Fruit fly (Drosophila melanogaster) whole organism, prepupa: ENCODE measurements around the gene MP1.

ENCODE experiments used
- CG10669 ChIP-seq: fragments of 200-800 bp; sonication (Bioruptor generic); optimal IDR thresholded peaks from 3 replicates; lab custom pipeline; 2018; ENCODE audit warnings: missing biosample characterization, mild to moderate bottlenecking, missing genetic modification characterization, moderate library complexity
- CG3919 ChIP-seq: fragments of 200-800 bp; sonication (Bioruptor generic); optimal IDR thresholded peaks from 3 replicates; lab custom pipeline; 2016; ENCODE audit warnings: missing biosample characterization, missing genetic modification characterization
- CG6276 ChIP-seq: fragments of 200-800 bp; sonication (Bioruptor generic); optimal IDR thresholded peaks from 2 replicates; lab custom pipeline; 2017; ENCODE audit warnings: missing biosample characterization, mild to moderate bottlenecking, missing genetic modification characterization
- CG8119 ChIP-seq: fragments of 200-800 bp; sonication (Bioruptor generic); IDR thresholded peaks from 3 replicates; pipeline ENCODE4 v1.3.6; 2022; ENCODE audit warnings: missing biosample characterization, missing genetic modification characterization
- CG9139 ChIP-seq: fragments of 200-800 bp; sonication (Bioruptor generic); optimal IDR thresholded peaks from 3 replicates; lab custom pipeline; 2017; ENCODE audit warnings: missing biosample characterization, mild to moderate bottlenecking, missing genetic modification characterization
- Hr38 ChIP-seq: sonication (Bioruptor generic); optimal IDR thresholded peaks from 2 replicates; lab custom pipeline; 2016; ENCODE audit warnings: missing biosample characterization, missing genetic modification characterization
- dac ChIP-seq: fragments of 200-800 bp; sonication (Bioruptor generic); optimal IDR thresholded peaks from 2 replicates; lab custom pipeline; 2017; ENCODE audit warnings: missing biosample characterization, mild to moderate bottlenecking, missing genetic modification characterization
- fd59A ChIP-seq: fragments of 200-800 bp; sonication (Bioruptor generic); optimal IDR thresholded peaks from 2 replicates; lab custom pipeline; 2017; ENCODE audit warnings: missing biosample characterization, mild to moderate bottlenecking, missing genetic modification characterization, missing genetic modification reagents

- TF ChIP-seq CG9139 (GFP tag; lab: Kevin White, UChicago): no peak
- TF ChIP-seq CG6276 (GFP tag; lab: Kevin White, UChicago): no peak
- no peak for TF ChIP-seq dac (GFP tag; lab: Kevin White, UChicago)
- TF ChIP-seq CG10669 (GFP tag; lab: Kevin White, UChicago): no peak
- no peak for TF ChIP-seq CG3919 (GFP tag; lab: Kevin White, UChicago)
- no peak for TF ChIP-seq Hr38 (GFP tag; lab: Kevin White, UChicago)
- no peak for TF ChIP-seq fd59A (GFP tag; lab: Kevin White, UChicago)
- TF ChIP-seq CG8119 (GFP tag; lab: Robert Waterston, UW): no peak
These were observed 23.2 kb upstream of the MP1 start for dm6 chr3R:4284376-4284953.
